Fruit fly (Drosophila melanogaster) whole organism, embryonic: ENCODE measurements around the gene ppk20.

Experiments used
- BtbVII ChIP-seq: fragments of 200-800 bp; sonication (Bioruptor generic); optimal IDR thresholded peaks from 3 replicates; lab custom pipeline; 2017; ENCODE audit warnings: missing biosample characterization, mild to moderate bottlenecking, missing genetic modification characterization
- Bteb2 ChIP-seq: fragments of 200-800 bp; sonication (Bioruptor generic); optimal IDR thresholded peaks from 2 replicates; lab custom pipeline; 2016; ENCODE audit warnings: missing biosample characterization, missing genetic modification characterization
- CG10267 ChIP-seq: fragments of 200-800 bp; sonication (Bioruptor generic); optimal IDR thresholded peaks from 2 replicates; lab custom pipeline; 2018; ENCODE audit warnings: missing biosample characterization, mild to moderate bottlenecking, missing genetic modification characterization, moderate library complexity
- CG10321 ChIP-seq: fragments of 200-800 bp; sonication (Bioruptor generic); IDR thresholded peaks from 2 replicates; pipeline ENCODE4 v1.3.6; 2022; ENCODE audit warnings: missing biosample characterization, missing genetic modification characterization
- CG10959 ChIP-seq: fragments of 200-800 bp; sonication (Bioruptor generic); IDR thresholded peaks from 2 replicates; pipeline ENCODE4 v1.3.6; 2022; ENCODE audit warnings: missing biosample characterization, missing genetic modification characterization
- CG12219 ChIP-seq: fragments of 200-800 bp; sonication (Bioruptor generic); optimal IDR thresholded peaks from 3 replicates; lab custom pipeline; 2018; ENCODE audit warnings: missing biosample characterization, mild to moderate bottlenecking, missing genetic modification characterization
- CG12236 ChIP-seq: fragments of 200-800 bp; sonication (Bioruptor generic); optimal IDR thresholded peaks from 2 replicates; lab custom pipeline; 2016; ENCODE audit warnings: missing biosample characterization, missing genetic modification characterization
- CG13287 ChIP-seq: fragments of 200-800 bp; sonication (Bioruptor generic); IDR thresholded peaks from 2 replicates; pipeline ENCODE4 v1.3.6; 2022; ENCODE audit warnings: missing biosample characterization, missing genetic modification characterization; ENCODE audit not compliant: partially characterized antibody
- CG17912 ChIP-seq: fragments of 200-800 bp; sonication (Bioruptor generic); optimal IDR thresholded peaks from 2 replicates; lab custom pipeline; 2018; ENCODE audit warnings: missing biosample characterization, mild to moderate bottlenecking, missing genetic modification characterization
- CG1792 ChIP-seq: fragments of 200-800 bp; sonication (Bioruptor generic); optimal IDR thresholded peaks from 2 replicates; lab custom pipeline; 2016; ENCODE audit warnings: missing biosample characterization, missing genetic modification characterization
- CG18764 ChIP-seq: fragments of 200-800 bp; sonication (Bioruptor generic); optimal IDR thresholded peaks from 3 replicates; lab custom pipeline; 2016; ENCODE audit warnings: missing biosample characterization, missing genetic modification characterization
- CG2120 ChIP-seq: fragments of 200-800 bp; sonication (Bioruptor generic); optimal IDR thresholded peaks from 3 replicates; lab custom pipeline; 2016; ENCODE audit warnings: missing biosample characterization, missing genetic modification characterization
- CG33213 ChIP-seq: fragments of 200-800 bp; sonication (Bioruptor generic); optimal IDR thresholded peaks from 3 replicates; lab custom pipeline; 2016; ENCODE audit warnings: missing biosample characterization, missing genetic modification characterization
- CG4404 ChIP-seq: fragments of 200-800 bp; sonication (Bioruptor generic); IDR thresholded peaks from 2 replicates; pipeline ENCODE4 v1.3.6; 2022; ENCODE audit warnings: missing biosample characterization, missing genetic modification characterization
- CG6683 ChIP-seq: fragments of 200-800 bp; sonication (Bioruptor generic); optimal IDR thresholded peaks from 2 replicates; lab custom pipeline; 2017; ENCODE audit warnings: missing biosample characterization, mild to moderate bottlenecking, missing genetic modification characterization, missing genetic modification reagents
- CG6765 ChIP-seq: fragments of 200-800 bp; sonication (Bioruptor generic); optimal IDR thresholded peaks from 3 replicates; lab custom pipeline; 2017; ENCODE audit warnings: missing biosample characterization, mild to moderate bottlenecking, missing genetic modification characterization
- CTCF ChIP-seq: fragments of 200-800 bp; sonication (Bioruptor generic); optimal IDR thresholded peaks from 2 replicates; lab custom pipeline; 2017; ENCODE audit warnings: missing biosample characterization, mild to moderate bottlenecking, missing genetic modification characterization, moderate library complexity
- Deaf1 ChIP-seq: fragments of 200-800 bp; optimal IDR thresholded peaks from 3 replicates; lab custom pipeline; 2019; ENCODE audit warnings: missing biosample characterization, mild to moderate bottlenecking, missing genetic modification characterization, moderate library complexity
- Dll ChIP-seq: fragments of 200-800 bp; sonication (Bioruptor generic); IDR thresholded peaks from 4 replicates; pipeline ENCODE4 v1.3.6; 2022; ENCODE audit warnings: missing biosample characterization, missing genetic modification characterization; ENCODE audit not compliant: partially characterized antibody
- ERR ChIP-seq: fragments of 200-800 bp; sonication (Bioruptor generic); optimal IDR thresholded peaks from 2 replicates; lab custom pipeline; 2016; ENCODE audit warnings: missing biosample characterization, missing genetic modification characterization
- Eip74EF ChIP-seq, 2 experiments: fragments of 200-800 bp in 1 of 2; fragments of >200 bp in 1 of 2; sonication (Bioruptor generic) in 1 of 2; optimal IDR thresholded peaks; 2 replicates each; lab custom pipeline; 2017 to 2019; ENCODE audit warnings: missing biosample characterization in 2 of 2, missing genetic modification characterization in 2 of 2, mild to moderate bottlenecking in 1 of 2, moderate library complexity in 1 of 2
- H2.0 ChIP-seq: fragments of 200-800 bp; sonication (Bioruptor generic); IDR thresholded peaks from 2 replicates; pipeline ENCODE4 v1.3.6; 2022; ENCODE audit warnings: missing biosample characterization, missing genetic modification characterization
- Max ChIP-seq: fragments of 200-800 bp; sonication (Bioruptor generic); optimal IDR thresholded peaks from 2 replicates; lab custom pipeline; 2016; ENCODE audit warnings: missing biosample characterization, mild to moderate bottlenecking, missing genetic modification characterization
- Mrtf ChIP-seq: fragments of 200-800 bp; sonication (Bioruptor generic); IDR thresholded peaks from 3 replicates; pipeline ENCODE4 v1.3.6; 2022; ENCODE audit warnings: missing biosample characterization, missing genetic modification characterization
- Nf-YC ChIP-seq: fragments of 200-800 bp; optimal IDR thresholded peaks from 3 replicates; lab custom pipeline; 2019; ENCODE audit warnings: missing biosample characterization, mild to moderate bottlenecking, missing genetic modification characterization, moderate library complexity
- Opbp ChIP-seq: fragments of 200-800 bp; sonication (Bioruptor generic); IDR thresholded peaks from 3 replicates; pipeline ENCODE4 v1.3.6; 2022; ENCODE audit warnings: missing biosample characterization, missing genetic modification characterization; ENCODE audit not compliant: partially characterized antibody
- Rfx ChIP-seq: fragments of 200-800 bp; sonication (Bioruptor generic); IDR thresholded peaks from 2 replicates; pipeline ENCODE4 v1.3.6; 2022; ENCODE audit warnings: missing biosample characterization, missing genetic modification characterization
- Rx ChIP-seq: fragments of 200-800 bp; sonication (Bioruptor generic); IDR thresholded peaks from 2 replicates; pipeline ENCODE4 v1.3.6; 2022; ENCODE audit warnings: missing biosample characterization, missing genetic modification characterization
- ara ChIP-seq: fragments of 200-800 bp; sonication (Bioruptor generic); IDR thresholded peaks from 2 replicates; pipeline ENCODE4 v1.3.6; 2022; ENCODE audit warnings: missing biosample characterization, missing genetic modification characterization
- dati ChIP-seq: fragments of 200-800 bp; sonication (Bioruptor generic); IDR thresholded peaks from 2 replicates; pipeline ENCODE4 v1.3.6; 2022; ENCODE audit warnings: missing biosample characterization, missing genetic modification characterization
- dmrt99B ChIP-seq: fragments of 200-800 bp; sonication (Bioruptor generic); optimal IDR thresholded peaks from 2 replicates; lab custom pipeline; 2018; ENCODE audit warnings: missing biosample characterization, mild to moderate bottlenecking, missing genetic modification characterization, moderate library complexity
- eve ChIP-seq, 2 experiments: fragments of >200 bp; optimal IDR thresholded peaks; 2 replicates each; lab custom pipeline; 2017; ENCODE audit warnings: missing biosample characterization in 2 of 2, missing genetic modification characterization in 2 of 2
- fd102C ChIP-seq: fragments of 200-800 bp; sonication (Bioruptor generic); optimal IDR thresholded peaks from 2 replicates; lab custom pipeline; 2018; ENCODE audit warnings: missing biosample characterization, mild to moderate bottlenecking, missing genetic modification characterization, moderate library complexity
- grn ChIP-seq: fragments of 200-800 bp; sonication (Bioruptor generic); optimal IDR thresholded peaks from 3 replicates; lab custom pipeline; 2017; ENCODE audit warnings: missing biosample characterization, missing genetic modification characterization
- gro ChIP-seq: fragments of 200-800 bp; sonication (Bioruptor generic); optimal IDR thresholded peaks from 2 replicates; lab custom pipeline; 2016; ENCODE audit warnings: missing biosample characterization, missing genetic modification characterization
- gsb ChIP-seq: fragments of 200-800 bp; sonication (Bioruptor generic); IDR thresholded peaks from 2 replicates; pipeline ENCODE4 v1.3.6; 2022; ENCODE audit warnings: missing biosample characterization, missing genetic modification characterization
- gsb-n ChIP-seq: fragments of 200-800 bp; sonication (Bioruptor generic); optimal IDR thresholded peaks from 3 replicates; lab custom pipeline; 2018; ENCODE audit warnings: missing biosample characterization, mild to moderate bottlenecking, missing genetic modification characterization
- hb ChIP-seq: fragments of 200-800 bp; sonication (Bioruptor generic); IDR thresholded peaks from 3 replicates; pipeline ENCODE4 v1.3.6; 2022; ENCODE audit warnings: missing biosample characterization, missing genetic modification characterization; ENCODE audit not compliant: partially characterized antibody
- jigr1 ChIP-seq: fragments of 200-800 bp; sonication (Bioruptor generic); IDR thresholded peaks from 3 replicates; pipeline ENCODE4 v1.3.6; 2022; ENCODE audit warnings: missing biosample characterization, missing genetic modification characterization
- kay ChIP-seq: fragments of 200-800 bp; sonication (Bioruptor generic); optimal IDR thresholded peaks from 2 replicates; lab custom pipeline; 2016; ENCODE audit warnings: missing biosample characterization, missing genetic modification characterization
- knrl ChIP-seq: fragments of 200-800 bp; sonication (Bioruptor generic); IDR thresholded peaks from 3 replicates; pipeline ENCODE4 v1.3.6; 2022; ENCODE audit warnings: missing biosample characterization, missing genetic modification characterization; ENCODE audit not compliant: partially characterized antibody
- lab ChIP-seq: fragments of 200-800 bp; sonication (Bioruptor generic); optimal IDR thresholded peaks from 3 replicates; lab custom pipeline; 2017; ENCODE audit warnings: missing biosample characterization, missing genetic modification characterization, mild to moderate bottlenecking, moderate library complexity, missing genetic modification reagents
- maf-S ChIP-seq: fragments of 200-800 bp; sonication (Bioruptor generic); optimal IDR thresholded peaks from 2 replicates; lab custom pipeline; 2016; ENCODE audit warnings: missing biosample characterization, missing genetic modification characterization
- mld ChIP-seq: fragments of 200-800 bp; sonication (Bioruptor generic); IDR thresholded peaks from 3 replicates; pipeline ENCODE4 v1.3.6; 2022; ENCODE audit warnings: missing biosample characterization, missing genetic modification characterization; ENCODE audit not compliant: partially characterized antibody
- nerfin-1 ChIP-seq: fragments of 200-800 bp; sonication (Bioruptor generic); optimal IDR thresholded peaks from 3 replicates; lab custom pipeline; 2019; ENCODE audit warnings: missing biosample characterization, mild to moderate bottlenecking, missing genetic modification characterization, moderate library complexity
- odd ChIP-seq: fragments of 200-800 bp; sonication (Bioruptor generic); optimal IDR thresholded peaks from 2 replicates; lab custom pipeline; 2017; ENCODE audit warnings: missing biosample characterization, mild to moderate bottlenecking, missing genetic modification characterization
- sd ChIP-seq: fragments of 200-800 bp; sonication (Bioruptor generic); optimal IDR thresholded peaks from 3 replicates; lab custom pipeline; 2018; ENCODE audit warnings: missing biosample characterization, mild to moderate bottlenecking, missing genetic modification characterization, moderate library complexity
- slou ChIP-seq: fragments of 200-800 bp; sonication (Bioruptor generic); optimal IDR thresholded peaks from 3 replicates; lab custom pipeline; 2016; ENCODE audit warnings: missing biosample characterization, missing genetic modification characterization
- stc ChIP-seq: fragments of 200-800 bp; sonication (Bioruptor generic); IDR thresholded peaks from 2 replicates; pipeline ENCODE4 v1.3.6; 2022; ENCODE audit warnings: missing biosample characterization, missing genetic modification characterization
- tio ChIP-seq: fragments of 200-800 bp; sonication (Bioruptor generic); optimal IDR thresholded peaks from 2 replicates; lab custom pipeline; 2017; ENCODE audit warnings: missing biosample characterization, missing genetic modification characterization, inconsistent platforms
- ttk ChIP-seq: fragments of 200-800 bp; sonication (Bioruptor generic); IDR thresholded peaks from 2 replicates; pipeline ENCODE4 v2.1.2; 2022; ENCODE audit warnings: missing biosample characterization, missing genetic modification characterization

Gene ppk20

dm6 chr3R:29620712-29621479 is 47.8 kb downstream of the ppk20 start:
- TF ChIP-seq lab (GFP tag; lab: Kevin White, UChicago) (peak; percentile 65), Opbp (GFP tag; lab: Robert Waterston, UW) (no peak), sd (tag; lab: Kevin White, UChicago) (no peak), CG18764 (GFP tag; lab: Kevin White, UChicago) (no peak), stc (no peak), ERR (GFP tag; lab: Kevin White, UChicago) (no peak), jigr1 (no peak), CG12236 (GFP tag; lab: Kevin White, UChicago) (no peak), nerfin-1 (tag; lab: Kevin White, UChicago) (no peak), Rx (GFP tag; lab: Robert Waterston, UW) (no peak), CG10267 (tag; lab: Kevin White, UChicago) (no peak), Max (GFP tag; lab: Kevin White, UChicago) (no peak), Deaf1 (tag; lab: Kevin White, UChicago) (no peak), fd102C (GFP tag; lab: Kevin White, UChicago) (no peak), BtbVII (GFP tag; lab: Kevin White, UChicago) (peak; percentile 55), CG2120 (GFP tag; lab: Kevin White, UChicago) (no peak), CTCF (GFP tag; lab: Kevin White, UChicago) (no peak), slou (no peak), gsb-n (tag; lab: Kevin White, UChicago) (no peak), maf-S (GFP tag; lab: Kevin White, UChicago) (no peak), grn (GFP tag; lab: Kevin White, UChicago) (peak; percentile 85), Nf-YC (tag; lab: Kevin White, UChicago) (peak; percentile 23), CG33213 (no peak), CG10321 (no peak), CG13287 (no peak), eve (GFP tag; optimal IDR thresholded peaks at IDR 0.05; lab: Kevin White, UChicago) (no peak), tio (no peak), dmrt99B (tag; lab: Kevin White, UChicago) (no peak), ttk (GFP tag; lab: Robert Waterston, UW) (no peak), gsb (no peak), hb (GFP tag; lab: Robert Waterston, UW) (no peak), Mrtf (GFP tag; lab: Robert Waterston, UW) (no peak), Bteb2 (no peak), CG10959 (GFP tag; lab: Robert Waterston, UW) (no peak), CG12219 (peak; percentile 4), dati (GFP tag; lab: Robert Waterston, UW) (no peak), CG1792 (GFP tag; lab: Kevin White, UChicago) (no peak), knrl (GFP tag; lab: Robert Waterston, UW) (no peak), CG6765 (GFP tag; lab: Kevin White, UChicago) (no peak), CG6683 (GFP tag; lab: Kevin White, UChicago) (no peak), gro (GFP tag; lab: Kevin White, UChicago) (no peak), Rfx (GFP tag; lab: Robert Waterston, UW) (0 out of 2 replicates have a peak, but pooled peaks have one; percentile 10), ara (GFP tag; lab: Robert Waterston, UW) (no peak), CG17912 (GFP tag; lab: Kevin White, UChicago) (no peak), Dll (GFP tag; lab: Robert Waterston, UW) (no peak), CG4404 (GFP tag; lab: Robert Waterston, UW) (no peak), kay (GFP tag; lab: Kevin White, UChicago) (no peak), odd (peak; percentile 17), mld (no peak), Eip74EF (GFP tag; optimal IDR thresholded peaks at IDR 0.05; lab: Kevin White, UChicago) (no peak), H2.0 (GFP tag; lab: Robert Waterston, UW) (no peak)
